Fruit fly (Drosophila melanogaster) whole organism, embryonic: ENCODE data around the gene Tyler.
A peak's percentile ranks its signal among the peaks of the same experiment; 100 is the strongest.

ENCODE experiments used
- CG11398 ChIP-seq: fragments of 200-800 bp; sonication (Bioruptor generic); optimal IDR thresholded peaks from 2 replicates; lab custom pipeline; 2016; ENCODE audit warnings: missing biosample characterization, missing genetic modification characterization
- CG12236 ChIP-seq: fragments of 200-800 bp; sonication (Bioruptor generic); optimal IDR thresholded peaks from 2 replicates; lab custom pipeline; 2016; ENCODE audit warnings: missing biosample characterization, missing genetic modification characterization
- CG13123 ChIP-seq: fragments of 200-800 bp; sonication (Bioruptor generic); optimal IDR thresholded peaks from 2 replicates; lab custom pipeline; 2016; ENCODE audit warnings: missing biosample characterization, missing genetic modification characterization
- CG17328 ChIP-seq: fragments of 200-800 bp; sonication (Bioruptor generic); IDR thresholded peaks from 2 replicates; pipeline ENCODE4 v1.3.6; 2022; ENCODE audit warnings: missing biosample characterization, missing genetic modification characterization
- CG17361 ChIP-seq: fragments of 200-800 bp; sonication (Bioruptor generic); IDR thresholded peaks from 3 replicates; pipeline ENCODE4 v1.3.6; 2022; ENCODE audit warnings: missing biosample characterization, missing genetic modification characterization
- CG18262 ChIP-seq: fragments of 200-800 bp; optimal IDR thresholded peaks from 3 replicates; lab custom pipeline; 2019; ENCODE audit warnings: missing biosample characterization, mild to moderate bottlenecking, missing genetic modification characterization, moderate library complexity
- CG2120 ChIP-seq: fragments of 200-800 bp; sonication (Bioruptor generic); optimal IDR thresholded peaks from 3 replicates; lab custom pipeline; 2016; ENCODE audit warnings: missing biosample characterization, missing genetic modification characterization
- CG3065 ChIP-seq: fragments of 200-800 bp; sonication (Bioruptor generic); optimal IDR thresholded peaks from 2 replicates; lab custom pipeline; 2016; ENCODE audit warnings: missing biosample characterization, missing genetic modification characterization
- CG31365 ChIP-seq: fragments of 200-800 bp; sonication (Bioruptor generic); optimal IDR thresholded peaks from 2 replicates; lab custom pipeline; 2018; ENCODE audit warnings: missing biosample characterization, mild to moderate bottlenecking, missing genetic modification characterization
- CG4617 ChIP-seq: fragments of 200-800 bp; sonication (Bioruptor generic); optimal IDR thresholded peaks from 3 replicates; lab custom pipeline; 2016; ENCODE audit warnings: missing biosample characterization, missing genetic modification characterization, borderline replicate concordance
- CG4730 ChIP-seq: fragments of 200-800 bp; sonication (Bioruptor generic); IDR thresholded peaks from 2 replicates; pipeline ENCODE4 v1.3.6; 2022; ENCODE audit warnings: missing biosample characterization, missing genetic modification characterization
- CG6854 ChIP-seq: fragments of 200-800 bp; sonication (Bioruptor generic); optimal IDR thresholded peaks from 3 replicates; lab custom pipeline; 2017; ENCODE audit warnings: missing biosample characterization, mild to moderate bottlenecking, missing genetic modification characterization
- CG7928 ChIP-seq: fragments of 200-800 bp; sonication (Bioruptor generic); optimal IDR thresholded peaks from 2 replicates; lab custom pipeline; 2017; ENCODE audit warnings: missing biosample characterization, mild to moderate bottlenecking, missing genetic modification characterization
- CG9609 ChIP-seq: fragments of 200-800 bp; sonication (Bioruptor generic); optimal IDR thresholded peaks from 3 replicates; lab custom pipeline; 2016; ENCODE audit warnings: missing biosample characterization, missing genetic modification characterization
- CG9797 ChIP-seq: fragments of 200-800 bp; sonication (Bioruptor generic); optimal IDR thresholded peaks from 3 replicates; lab custom pipeline; 2018; ENCODE audit warnings: missing biosample characterization, mild to moderate bottlenecking, missing genetic modification characterization
- CTCF ChIP-seq: fragments of 200-800 bp; sonication (Bioruptor generic); optimal IDR thresholded peaks from 2 replicates; lab custom pipeline; 2017; ENCODE audit warnings: missing biosample characterization, mild to moderate bottlenecking, missing genetic modification characterization, moderate library complexity
- CoRest ChIP-seq: fragments of 200-800 bp; sonication (Bioruptor generic); optimal IDR thresholded peaks from 3 replicates; lab custom pipeline; 2018; ENCODE audit warnings: missing biosample characterization, mild to moderate bottlenecking, missing genetic modification characterization, moderate library complexity
- CrebB ChIP-seq: fragments of 200-800 bp; sonication (Bioruptor generic); optimal IDR thresholded peaks from 3 replicates; lab custom pipeline; 2018; ENCODE audit warnings: missing biosample characterization, mild to moderate bottlenecking, missing genetic modification characterization
- Dad ChIP-seq: fragments of 200-800 bp; sonication (Bioruptor generic); optimal IDR thresholded peaks from 3 replicates; lab custom pipeline; 2016; ENCODE audit warnings: missing biosample characterization, missing genetic modification characterization
- Eip74EF ChIP-seq, 2 experiments: fragments of 200-800 bp in 1 of 2; fragments of >200 bp in 1 of 2; sonication (Bioruptor generic) in 1 of 2; optimal IDR thresholded peaks; 2 replicates each; lab custom pipeline; 2017 to 2019; ENCODE audit warnings: missing biosample characterization in 2 of 2, missing genetic modification characterization in 2 of 2, mild to moderate bottlenecking in 1 of 2, moderate library complexity in 1 of 2
- Fer2 ChIP-seq: fragments of 200-800 bp; sonication (Bioruptor generic); optimal IDR thresholded peaks from 2 replicates; lab custom pipeline; 2018; ENCODE audit warnings: missing biosample characterization, mild to moderate bottlenecking, missing genetic modification characterization, moderate library complexity
- HLH3B ChIP-seq: fragments of 200-800 bp; sonication (Bioruptor generic); IDR thresholded peaks from 2 replicates; pipeline ENCODE4 v1.3.6; 2022; ENCODE audit warnings: missing biosample characterization, missing genetic modification characterization
- HmgD ChIP-seq: fragments of 200-800 bp; sonication (Bioruptor generic); optimal IDR thresholded peaks from 3 replicates; lab custom pipeline; 2016; ENCODE audit warnings: missing biosample characterization, missing genetic modification characterization
- Hr51 ChIP-seq, 2 experiments: fragments of 200-800 bp; sonication (Bioruptor generic); optimal IDR thresholded peaks; 2 replicates in 1 of 2; 3 replicates in 1 of 2; lab custom pipeline; 2016 to 2018; ENCODE audit warnings: missing biosample characterization in 2 of 2, missing genetic modification characterization in 2 of 2, mild to moderate bottlenecking in 1 of 2, moderate library complexity in 1 of 2
- Lpt ChIP-seq: fragments of >200 bp; optimal IDR thresholded peaks from 2 replicates; lab custom pipeline; 2018; ENCODE audit warnings: missing biosample characterization, missing genetic modification characterization
- MTF-1 ChIP-seq: fragments of 200-800 bp; sonication (Bioruptor generic); optimal IDR thresholded peaks from 2 replicates; lab custom pipeline; 2018; ENCODE audit warnings: missing biosample characterization, mild to moderate bottlenecking, missing genetic modification characterization, borderline replicate concordance
- Nf-YA ChIP-seq: fragments of 200-800 bp; sonication (Bioruptor generic); IDR thresholded peaks from 2 replicates; pipeline ENCODE4 v1.3.6; 2022; ENCODE audit warnings: missing biosample characterization, missing genetic modification characterization
- Opbp ChIP-seq: fragments of 200-800 bp; sonication (Bioruptor generic); IDR thresholded peaks from 3 replicates; pipeline ENCODE4 v1.3.6; 2022; ENCODE audit warnings: missing biosample characterization, missing genetic modification characterization; ENCODE audit not compliant: partially characterized antibody
- Optix ChIP-seq: fragments of 200-800 bp; sonication (Bioruptor generic); IDR thresholded peaks from 3 replicates; pipeline ENCODE4 v1.3.6; 2022; ENCODE audit warnings: missing biosample characterization, missing genetic modification characterization
- Rx ChIP-seq: fragments of 200-800 bp; sonication (Bioruptor generic); IDR thresholded peaks from 2 replicates; pipeline ENCODE4 v1.3.6; 2022; ENCODE audit warnings: missing biosample characterization, missing genetic modification characterization
- Ssrp ChIP-seq: fragments of 200-800 bp; sonication (Bioruptor generic); optimal IDR thresholded peaks from 2 replicates; lab custom pipeline; 2018; ENCODE audit warnings: missing biosample characterization, mild to moderate bottlenecking, missing genetic modification characterization, moderate library complexity
- TFAM ChIP-seq: fragments of 200-800 bp; sonication (Bioruptor generic); optimal IDR thresholded peaks from 2 replicates; lab custom pipeline; 2017; ENCODE audit warnings: missing biosample characterization, missing genetic modification characterization, inconsistent platforms
- Usf ChIP-seq: fragments of 200-800 bp; sonication (Bioruptor generic); optimal IDR thresholded peaks from 2 replicates; lab custom pipeline; 2017; ENCODE audit warnings: missing genotype, missing biosample characterization, missing genetic modification characterization
- YL-1 ChIP-seq: fragments of 200-800 bp; sonication (Bioruptor generic); optimal IDR thresholded peaks from 3 replicates; lab custom pipeline; 2017; ENCODE audit warnings: missing biosample characterization, mild to moderate bottlenecking, missing genetic modification characterization
- ab ChIP-seq: fragments of 200-800 bp; sonication (Bioruptor generic); optimal IDR thresholded peaks from 2 replicates; lab custom pipeline; 2016; ENCODE audit warnings: missing biosample characterization, missing genetic modification characterization
- ac ChIP-seq: fragments of 200-800 bp; sonication (Bioruptor generic); optimal IDR thresholded peaks from 3 replicates; lab custom pipeline; 2017; ENCODE audit warnings: missing biosample characterization, mild to moderate bottlenecking, missing genetic modification characterization
- ap ChIP-seq: fragments of 200-800 bp; sonication (Bioruptor generic); IDR thresholded peaks from 2 replicates; pipeline ENCODE4 v1.3.6; 2022; ENCODE audit warnings: missing biosample characterization, missing genetic modification characterization
- bsh ChIP-seq, 2 experiments: fragments of 200-800 bp; sonication (Bioruptor generic); optimal IDR thresholded peaks; 2 replicates each; lab custom pipeline; 2017 to 2018; ENCODE audit warnings: mild to moderate bottlenecking in 2 of 2, missing biosample characterization in 2 of 2, missing genetic modification characterization in 2 of 2, moderate library complexity in 1 of 2
- dan ChIP-seq: fragments of 200-800 bp; sonication (Bioruptor generic); IDR thresholded peaks from 2 replicates; pipeline ENCODE4 v1.3.6; 2022; ENCODE audit warnings: missing biosample characterization, missing genetic modification characterization
- en ChIP-seq: fragments of 200-800 bp; sonication (Bioruptor generic); optimal IDR thresholded peaks from 2 replicates; lab custom pipeline; 2016; ENCODE audit warnings: missing biosample characterization, missing genetic modification characterization
- gsb-n ChIP-seq: fragments of 200-800 bp; sonication (Bioruptor generic); optimal IDR thresholded peaks from 3 replicates; lab custom pipeline; 2018; ENCODE audit warnings: missing biosample characterization, mild to moderate bottlenecking, missing genetic modification characterization
- hkb ChIP-seq, 2 experiments: fragments of 200-800 bp in 1 of 2; fragments of >200 bp in 1 of 2; sonication (Bioruptor generic) in 1 of 2; IDR thresholded peaks in 1 of 2; optimal IDR thresholded peaks in 1 of 2; 2 replicates each; pipeline versions ENCODE4 v1.3.6 to Lab custom; 2017 to 2022; ENCODE audit warnings: missing biosample characterization in 1 of 2, missing genetic modification characterization in 1 of 2
- kah ChIP-seq: fragments of 200-800 bp; sonication (Bioruptor generic); optimal IDR thresholded peaks from 2 replicates; lab custom pipeline; 2018; ENCODE audit warnings: missing biosample characterization, mild to moderate bottlenecking, missing genetic modification characterization
- kay ChIP-seq: fragments of 200-800 bp; sonication (Bioruptor generic); optimal IDR thresholded peaks from 2 replicates; lab custom pipeline; 2016; ENCODE audit warnings: missing biosample characterization, missing genetic modification characterization
- mirr ChIP-seq: fragments of 200-800 bp; sonication (Bioruptor generic); optimal IDR thresholded peaks from 3 replicates; lab custom pipeline; 2018; ENCODE audit warnings: missing biosample characterization, mild to moderate bottlenecking, missing genetic modification characterization
- pfk ChIP-seq: fragments of 200-800 bp; sonication (Bioruptor generic); optimal IDR thresholded peaks from 2 replicates; lab custom pipeline; 2018; ENCODE audit warnings: missing biosample characterization, mild to moderate bottlenecking, missing genetic modification characterization, moderate library complexity
- sens-2 ChIP-seq: fragments of 200-800 bp; sonication (Bioruptor generic); IDR thresholded peaks from 2 replicates; pipeline ENCODE4 v1.3.6; 2022; ENCODE audit warnings: missing biosample characterization, missing genetic modification characterization
- stwl ChIP-seq: fragments of 200-800 bp; sonication (Bioruptor generic); optimal IDR thresholded peaks from 3 replicates; lab custom pipeline; 2018; ENCODE audit warnings: missing biosample characterization, mild to moderate bottlenecking, missing genetic modification characterization, moderate library complexity
- toy ChIP-seq: fragments of 200-800 bp; sonication (Bioruptor generic); IDR thresholded peaks from 2 replicates; pipeline ENCODE4 v1.3.6; 2022; ENCODE audit warnings: missing biosample characterization, missing genetic modification characterization

Gene Tyler

DNA sequence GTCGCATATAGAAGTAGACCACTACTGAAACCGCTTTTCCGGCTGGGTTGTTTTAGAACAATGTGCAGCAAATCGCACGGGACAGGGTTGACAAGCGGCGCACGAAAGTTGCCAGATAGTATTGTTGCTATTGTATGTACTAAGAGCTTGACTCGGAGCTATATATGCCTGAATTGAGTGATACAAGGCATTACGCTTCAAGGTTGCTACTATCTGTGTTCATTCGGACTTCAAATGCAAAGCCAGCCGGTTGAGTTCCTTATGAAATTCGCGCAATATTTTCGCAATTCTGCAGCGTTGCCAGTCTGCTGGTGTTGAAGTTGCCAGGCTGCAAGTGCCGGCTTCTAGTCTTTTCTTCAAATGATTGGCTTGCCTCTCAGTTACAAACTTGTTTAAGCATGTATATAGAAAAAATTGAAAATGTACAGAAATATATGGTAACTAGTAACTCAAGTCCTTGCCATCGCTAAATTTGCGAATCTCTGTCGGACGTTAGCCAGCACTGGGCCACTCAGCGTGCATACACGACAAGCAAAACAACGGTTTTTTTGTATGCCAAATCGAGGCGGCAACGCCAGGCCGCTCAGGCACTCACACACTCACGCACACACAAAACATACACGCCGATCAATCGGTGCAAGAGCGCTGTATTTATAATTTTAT lies 40.6 kb downstream of the Tyler start, which contains the start of the genes Ranbp21 and Elys (continued):
- no peak for TF ChIP-seq Usf (GFP tag; lab: Kevin White, UChicago)
- no peak for TF ChIP-seq CG31365 (tag; lab: Kevin White, UChicago)
- TF ChIP-seq ab (GFP tag; lab: Kevin White, UChicago), result no peak
- no peak for TF ChIP-seq CG13123
- TF ChIP-seq stwl (tag; lab: Kevin White, UChicago), result peak; percentile 51
- TF ChIP-seq CG7928, result no peak
- peak; percentile 57; the same call in 2 of the 3 replicates for TF ChIP-seq Optix (GFP tag; lab: Robert Waterston, UW)
- TF ChIP-seq Ssrp (tag; lab: Kevin White, UChicago), result peak; percentile 36
- TF ChIP-seq CoRest (tag; lab: Kevin White, UChicago), result peak; percentile 55
- no peak for TF ChIP-seq Lpt (GFP tag; lab: Kevin White, UChicago)
- TF ChIP-seq CG4730 (GFP tag; lab: Robert Waterston, UW), result peak; percentile 34; the same call in 1 of the 2 replicates
- TF ChIP-seq en (GFP tag; lab: Kevin White, UChicago), result no peak
- no peak for TF ChIP-seq CrebB (tag; lab: Kevin White, UChicago)
- peak; percentile 33; the same call in 1 of the 2 replicates for TF ChIP-seq CG17328 (GFP tag; lab: Robert Waterston, UW)
- peak; percentile 25; the same call in 1 of the 2 replicates for TF ChIP-seq HLH3B (GFP tag; lab: Robert Waterston, UW)
- no peak for TF ChIP-seq CG6854
- TF ChIP-seq bsh (GFP tag; optimal IDR thresholded peaks at IDR 0.05; lab: Kevin White, UChicago), result peak in 1 of 2 experiments; percentile 31
- no peak for TF ChIP-seq sens-2
- no peak for TF ChIP-seq pfk (GFP tag; lab: Kevin White, UChicago)
- TF ChIP-seq Nf-YA (GFP tag; lab: Robert Waterston, UW), result no peak; the same call in 1 of the 2 replicates
- peak; percentile 57 for TF ChIP-seq Rx (GFP tag; lab: Robert Waterston, UW)
- TF ChIP-seq CG11398 (GFP tag; lab: Kevin White, UChicago), result peak; percentile 48
- TF ChIP-seq kay, result no peak
- TF ChIP-seq MTF-1 (GFP tag; lab: Kevin White, UChicago), result no peak
- TF ChIP-seq CG18262 (tag; lab: Kevin White, UChicago), result no peak
- no peak for TF ChIP-seq kah (GFP tag; lab: Kevin White, UChicago)
- TF ChIP-seq Eip74EF (GFP tag; optimal IDR thresholded peaks at IDR 0.05; lab: Kevin White, UChicago), result no peak
- TF ChIP-seq Opbp, result no peak
- TF ChIP-seq CG12236, result no peak
- peak; percentile 71 for TF ChIP-seq CG9609
- peak; percentile 64 for TF ChIP-seq YL-1 (GFP tag; lab: Kevin White, UChicago)
- no peak for TF ChIP-seq TFAM (GFP tag; lab: Kevin White, UChicago)
- peak; percentile 73 for TF ChIP-seq CG2120 (GFP tag; lab: Kevin White, UChicago)
- TF ChIP-seq Hr51 (GFP tag; optimal IDR thresholded peaks at IDR 0.05; lab: Kevin White, UChicago), result no peak
- TF ChIP-seq HmgD (GFP tag; lab: Kevin White, UChicago), result peak; percentile 40
- TF ChIP-seq CTCF (GFP tag; lab: Kevin White, UChicago), result no peak
- no peak for TF ChIP-seq Fer2 (tag; lab: Kevin White, UChicago)
- no peak for TF ChIP-seq CG3065
- TF ChIP-seq dan (GFP tag; lab: Robert Waterston, UW), result 0 out of 2 replicates have a peak, but pooled peaks have one; percentile 30
- TF ChIP-seq hkb (optimal IDR thresholded peaks at IDR 0.05; lab: Kevin White, UChicago), result peak; percentile 72
- TF ChIP-seq hkb (GFP tag; IDR thresholded peaks at IDR 0.05; lab: Robert Waterston, UW), result peak; percentile 53; the same call in 1 of the 2 replicates
- peak; percentile 20 for TF ChIP-seq CG4617 (GFP tag; lab: Kevin White, UChicago)
- no peak for TF ChIP-seq ac (GFP tag; lab: Kevin White, UChicago)
- peak; percentile 40 for TF ChIP-seq CG9797
- TF ChIP-seq Dad (GFP tag; lab: Kevin White, UChicago), result peak; percentile 65
- TF ChIP-seq gsb-n (tag; lab: Kevin White, UChicago), result no peak
- no peak for TF ChIP-seq mirr (GFP tag; lab: Kevin White, UChicago)
- TF ChIP-seq ap (GFP tag; lab: Robert Waterston, UW), result no peak; the same call in 1 of the 2 replicates
- no peak; the same call in 2 of the 3 replicates for TF ChIP-seq CG17361 (GFP tag; lab: Robert Waterston, UW)
- no peak for TF ChIP-seq toy (GFP tag; lab: Robert Waterston, UW)
